Fruit fly (Drosophila melanogaster): ENCODE results near the gene CG14565.

DNA sequence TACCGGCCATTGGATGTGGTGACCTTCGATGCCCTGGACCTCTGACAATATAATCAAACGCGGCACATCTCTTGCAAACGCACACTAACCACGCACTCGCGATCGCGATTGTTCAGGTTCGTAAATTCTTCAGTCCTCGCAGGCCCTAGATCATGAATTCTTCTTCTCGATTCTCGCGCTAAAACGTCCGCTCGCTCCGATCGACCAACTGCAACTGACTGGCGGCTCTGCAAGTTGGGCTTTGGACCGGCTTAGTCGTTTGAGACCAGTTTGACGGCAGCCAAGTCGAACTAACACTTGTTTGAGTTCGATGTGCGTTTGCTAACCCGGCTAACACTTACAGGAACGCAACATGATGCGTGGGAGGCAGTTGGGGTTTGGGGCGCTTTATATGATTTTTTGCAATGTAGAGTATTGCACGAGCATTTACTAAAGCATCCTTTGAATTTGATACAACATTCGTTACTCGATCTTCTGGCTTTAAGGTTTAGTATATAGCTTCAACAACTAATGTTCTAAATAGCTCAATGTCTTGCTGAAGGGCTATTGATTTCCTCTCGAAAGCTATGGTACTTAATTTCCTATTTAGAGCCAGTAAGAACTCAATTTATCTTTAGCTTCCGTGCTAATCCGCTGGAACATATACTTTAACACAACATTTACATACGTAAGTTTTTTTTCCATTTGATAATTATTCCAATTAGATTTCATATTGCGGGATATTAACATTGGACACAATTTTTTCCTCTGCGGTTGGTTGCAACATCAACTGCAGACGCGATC, 37.7 kb downstream of the CG14565 start, which contains the start of gene CG32447:
- TF ChIP-seq CG5204 (GFP tag; optimal IDR thresholded peaks at IDR 0.05) = no peak
- no peak for TF ChIP-seq Hr96 (GFP tag; optimal IDR thresholded peaks at IDR 0.05)
- no peak for TF ChIP-seq CG14711 (tag; optimal IDR thresholded peaks at IDR 0.05)
- no peak for TF ChIP-seq CG1620 (GFP tag; optimal IDR thresholded peaks at IDR 0.05)
- TF ChIP-seq cic (GFP tag; optimal IDR thresholded peaks at IDR 0.05) = no peak

Data from whole organism, adult.